Worm (Caenorhabditis elegans) whole organism, L1 larva: ENCODE measurements around the gene W06D11.5.

Experiments used
- C04F5.9 ChIP-seq: sonication (generic microtip); optimal IDR thresholded peaks from 2 replicates; lab custom pipeline; 2016; ENCODE audit warnings: missing genetic modification characterization, missing compliant biosample characterization
- alr-1 ChIP-seq: fragments of 200-800 bp; sonication (Bioruptor generic); optimal IDR thresholded peaks from 2 replicates; lab custom pipeline; 2018; ENCODE audit warnings: borderline replicate concordance, mild to moderate bottlenecking, missing genetic modification characterization, missing compliant biosample characterization
- ama-1 ChIP-seq: fragments of 150-350 bp; optimal IDR thresholded peaks from 2 replicates; lab custom pipeline; 2014
- ceh-63 ChIP-seq: fragments of 200-800 bp; sonication (Bioruptor generic); optimal IDR thresholded peaks from 2 replicates; lab custom pipeline; 2018; ENCODE audit warnings: mild to moderate bottlenecking, missing genetic modification characterization, missing compliant biosample characterization
- ceh-8 ChIP-seq: fragments of 200-800 bp; sonication (Bioruptor generic); optimal IDR thresholded peaks from 2 replicates; lab custom pipeline; 2018; ENCODE audit warnings: mild to moderate bottlenecking, missing genetic modification characterization, moderate library complexity, missing compliant biosample characterization
- ceh-88 ChIP-seq: fragments of 200-800 bp; sonication (Bioruptor generic); IDR thresholded peaks from 2 replicates; pipeline ENCODE4 v1.3.6; 2022; ENCODE audit warnings: missing genetic modification characterization, missing compliant biosample characterization
- ces-1 ChIP-seq: fragments of 150-350 bp; optimal IDR thresholded peaks from 2 replicates; lab custom pipeline; 2014; ENCODE audit warnings: missing biosample characterization, missing genetic modification reagents, missing genetic modification characterization
- dpl-1 ChIP-seq, 3 experiments: fragments of 150-350 bp in 2 of 3; sonication (generic microtip) in 1 of 3; optimal IDR thresholded peaks; 2 replicates each; lab custom pipeline; 2014 to 2017; ENCODE audit warnings: missing biosample characterization in 3 of 3, missing genetic modification characterization in 3 of 3, missing genetic modification reagents in 3 of 3
- egl-13 ChIP-seq: sonication (generic microtip); optimal IDR thresholded peaks from 2 replicates; lab custom pipeline; 2016; ENCODE audit warnings: missing genotype, missing genetic modification reagents, missing genetic modification characterization, missing compliant biosample characterization
- egl-27 ChIP-seq, 2 experiments: fragments of 150-350 bp in 1 of 2; sonication (generic microtip); optimal IDR thresholded peaks; 3 replicates each; lab custom pipeline; 2017 to 2018; ENCODE audit warnings: missing biosample characterization in 2 of 2, missing genetic modification characterization in 2 of 2, missing genetic modification reagents in 2 of 2
- elt-2 ChIP-seq: sonication (generic microtip); optimal IDR thresholded peaks from 2 replicates; lab custom pipeline; 2016; ENCODE audit warnings: missing genetic modification characterization, mild to moderate bottlenecking, inconsistent platforms, missing compliant biosample characterization, missing genetic modification reagents
- ets-5 ChIP-seq: fragments of 200-800 bp; sonication (Bioruptor generic); IDR thresholded peaks from 2 replicates; pipeline ENCODE4 v1.3.6; 2022; ENCODE audit warnings: missing genetic modification characterization, missing compliant biosample characterization
- fkh-10 ChIP-seq: sonication (generic microtip); optimal IDR thresholded peaks from 2 replicates; lab custom pipeline; 2017; ENCODE audit warnings: missing biosample characterization, missing genetic modification reagents, missing genetic modification characterization
- fkh-8 ChIP-seq: sonication (generic microtip); optimal IDR thresholded peaks from 2 replicates; lab custom pipeline; 2016; ENCODE audit warnings: mild to moderate bottlenecking, missing genetic modification characterization, missing compliant biosample characterization
- fos-1 ChIP-seq: fragments of 150-350 bp; optimal IDR thresholded peaks from 2 replicates; lab custom pipeline; 2014; ENCODE audit warnings: missing biosample characterization, missing genetic modification characterization
- grh-1 ChIP-seq: fragments of 200-800 bp; sonication (Bioruptor generic); IDR thresholded peaks from 2 replicates; pipeline ENCODE4 v1.3.6; 2022; ENCODE audit warnings: missing genetic modification reagents, missing genetic modification characterization, missing compliant biosample characterization
- hlh-4 ChIP-seq: sonication (generic microtip); optimal IDR thresholded peaks from 2 replicates; lab custom pipeline; 2016; ENCODE audit warnings: mild to moderate bottlenecking, missing genetic modification characterization, missing compliant biosample characterization
- lin-13 ChIP-seq: fragments of 150-350 bp; optimal IDR thresholded peaks from 2 replicates; lab custom pipeline; 2014; ENCODE audit warnings: missing biosample characterization, missing genetic modification reagents, missing genetic modification characterization
- lin-14 ChIP-seq: fragments of 200-800 bp; sonication (Bioruptor generic); optimal IDR thresholded peaks from 2 replicates; lab custom pipeline; 2018; ENCODE audit warnings: mild to moderate bottlenecking, missing genetic modification characterization, moderate library complexity, missing compliant biosample characterization
- lin-15B ChIP-seq: fragments of 150-350 bp; sonication (generic microtip); optimal IDR thresholded peaks from 3 replicates; lab custom pipeline; 2014; ENCODE audit warnings: missing biosample characterization, missing genetic modification characterization
- lir-3 ChIP-seq: sonication (generic microtip); optimal IDR thresholded peaks from 2 replicates; lab custom pipeline; 2016; ENCODE audit warnings: mild to moderate bottlenecking, missing genetic modification characterization, moderate library complexity, missing compliant biosample characterization; ENCODE audit not compliant: poor library complexity
- mab-9 ChIP-seq: fragments of 200-800 bp; sonication (Bioruptor generic); IDR thresholded peaks from 2 replicates; pipeline ENCODE4 v1.3.6; 2022; ENCODE audit warnings: missing genetic modification reagents, missing genetic modification characterization, missing compliant biosample characterization
- mef-2 ChIP-seq: fragments of 150-350 bp; optimal IDR thresholded peaks from 2 replicates; lab custom pipeline; 2014; ENCODE audit warnings: missing biosample characterization, missing genetic modification characterization
- nhr-12 ChIP-seq: sonication (generic microtip); optimal IDR thresholded peaks from 2 replicates; lab custom pipeline; 2017; ENCODE audit warnings: missing biosample characterization, missing genetic modification characterization
- nhr-19 ChIP-seq: fragments of 200-800 bp; sonication (Bioruptor generic); conservative IDR thresholded peaks from 2 replicates; pipeline ENCODE4 v1.3.6; 2022; ENCODE audit warnings: missing genetic modification characterization, missing compliant biosample characterization
- nhr-28 ChIP-seq: fragments of 150-350 bp; optimal IDR thresholded peaks from 2 replicates; lab custom pipeline; 2014; ENCODE audit warnings: missing biosample characterization, missing genetic modification characterization
- nhr-71 ChIP-seq: sonication (generic microtip); optimal IDR thresholded peaks from 2 replicates; lab custom pipeline; 2016; ENCODE audit warnings: mild to moderate bottlenecking, missing genetic modification characterization, moderate library complexity, missing compliant biosample characterization
- nhr-76 ChIP-seq: sonication (generic microtip); optimal IDR thresholded peaks from 2 replicates; lab custom pipeline; 2017; ENCODE audit warnings: missing biosample characterization, missing genetic modification characterization
- nhr-84 ChIP-seq: sonication (generic microtip); optimal IDR thresholded peaks from 2 replicates; lab custom pipeline; 2017; ENCODE audit warnings: missing biosample characterization, missing genetic modification characterization
- nhr-85 ChIP-seq: sonication (generic microtip); peaks from one replicate; lab custom pipeline; 2016; ENCODE audit warnings: missing genetic modification characterization, inconsistent platforms, missing compliant biosample characterization
- nhr-90 ChIP-seq: sonication (generic microtip); optimal IDR thresholded peaks from 2 replicates; lab custom pipeline; 2016; ENCODE audit warnings: mild to moderate bottlenecking, missing genetic modification characterization, missing compliant biosample characterization; ENCODE audit not compliant: poor library complexity
- pag-3 ChIP-seq: sonication (generic microtip); optimal IDR thresholded peaks from 2 replicates; lab custom pipeline; 2017; ENCODE audit warnings: missing genetic modification characterization, mild to moderate bottlenecking, missing compliant biosample characterization, antibody characterized with exemption, borderline replicate concordance; ENCODE audit not compliant: insufficient read depth
- pax-3 ChIP-seq: fragments of 200-800 bp; sonication (Bioruptor generic); optimal IDR thresholded peaks from 2 replicates; lab custom pipeline; 2018; ENCODE audit warnings: mild to moderate bottlenecking, missing genetic modification characterization, moderate library complexity, missing compliant biosample characterization
- sptf-1 ChIP-seq: fragments of 150-350 bp; optimal IDR thresholded peaks from 2 replicates; lab custom pipeline; 2014; ENCODE audit warnings: missing biosample characterization, missing genetic modification characterization
- tbx-2 ChIP-seq: sonication (generic microtip); optimal IDR thresholded peaks from 2 replicates; lab custom pipeline; 2016; ENCODE audit warnings: missing genetic modification characterization, missing compliant biosample characterization
- unc-86 ChIP-seq: sonication (generic microtip); optimal IDR thresholded peaks from 2 replicates; lab custom pipeline; 2016; ENCODE audit warnings: missing genetic modification characterization, missing compliant biosample characterization
- vab-15 ChIP-seq: sonication (generic microtip); optimal IDR thresholded peaks from 2 replicates; lab custom pipeline; 2017; ENCODE audit warnings: missing genotype, mild to moderate bottlenecking, missing genetic modification characterization, missing compliant biosample characterization
- xbp-1 ChIP-seq: sonication (generic microtip); optimal IDR thresholded peaks from 2 replicates; lab custom pipeline; 2016; ENCODE audit warnings: missing genetic modification characterization, missing compliant biosample characterization
- ztf-11 ChIP-seq, 2 experiments: sonication (generic microtip); optimal IDR thresholded peaks; 2 replicates each; lab custom pipeline; 2016 to 2017; ENCODE audit warnings: missing genetic modification characterization in 2 of 2, missing biosample characterization in 1 of 2, missing compliant biosample characterization in 1 of 2

The W06D11.5 gene

ce11 chrX:12299834-12300233, at the start of gene W06D11.5:
Gene W06D11.5 (plus strand): TSS chrX:12300134.
- no peak for TF ChIP-seq egl-13
- TF ChIP-seq ztf-11 (tag; optimal IDR thresholded peaks at IDR 0.05; lab: Kevin White, UChicago): no peak
- peak; percentile 1 for TF ChIP-seq nhr-85
- TF ChIP-seq dpl-1 (GFP tag; optimal IDR thresholded peaks at IDR 0.05; lab: Kevin White, UChicago): no peak

- no peak for TF ChIP-seq pag-3
- TF ChIP-seq ets-5 (GFP tag; lab: Robert Waterston, UW): no peak
- peak; percentile 59 for TF ChIP-seq fkh-10
- TF ChIP-seq ceh-88 (GFP tag; lab: Robert Waterston, UW): no peak
- no peak for TF ChIP-seq nhr-76 (tag; lab: Kevin White, UChicago)
- peak; percentile 23 for TF ChIP-seq ces-1 (GFP tag; lab: Kevin White, UChicago)
- TF ChIP-seq elt-2 (tag; lab: Kevin White, UChicago): no peak
These were observed 47.7 kb upstream of the W06D11.5 start for ce11 chrX:12252189-12252588.

- TF ChIP-seq pax-3 (tag; lab: Kevin White, UChicago) (no peak), lin-13 (GFP tag; lab: Kevin White, UChicago) (no peak), nhr-85 (no peak), xbp-1 (tag; lab: Kevin White, UChicago) (no peak), ces-1 (GFP tag; lab: Kevin White, UChicago) (no peak), mab-9 (0 out of 2 replicates have a peak, but pooled peaks have one; percentile 43), lin-14 (GFP tag; lab: Kevin White, UChicago) (peak; percentile 65)
- TF ChIP-seq, all 84 proteins: peak for 2
These were observed 43.3 kb upstream of the W06D11.5 start, which contains the start of gene E01G6.2 for ce11 chrX:12256594-12257048. Gene E01G6.2 (plus strand): TSS chrX:12256644.

ce11 chrX:12260381-12260931, 39.5 kb upstream of the W06D11.5 start, which contains the start of gene E01G6.1:
Gene E01G6.1 (plus strand): TSS chrX:12260881.
- TF ChIP-seq ceh-8 (GFP tag; lab: Kevin White, UChicago) (no peak), fkh-8 (no peak), alr-1 (tag; lab: Kevin White, UChicago) (no peak), nhr-90 (no peak), lir-3 (tag; lab: Kevin White, UChicago) (no peak), C04F5.9 (tag; lab: Kevin White, UChicago) (no peak), tbx-2 (tag; lab: Kevin White, UChicago) (no peak), nhr-84 (tag; lab: Kevin White, UChicago) (no peak)

- TF ChIP-seq egl-13 (no peak), grh-1 (no peak), nhr-71 (tag; lab: Kevin White, UChicago) (no peak), ama-1 (lab: Kevin White, UChicago) (no peak), ceh-63 (GFP tag; lab: Kevin White, UChicago) (no peak), unc-86 (no peak)
These were observed 29.1 kb upstream of the W06D11.5 start, which contains the start of gene otpl-8 for ce11 chrX:12270841-12271240. Gene otpl-8 (minus strand): TSS chrX:12270941.

- no peak for TF ChIP-seq fos-1 (tag; lab: Kevin White, UChicago)
- no peak for TF ChIP-seq mef-2
- TF ChIP-seq sptf-1 (tag; lab: Kevin White, UChicago): no peak
- TF ChIP-seq hlh-4 (tag; lab: Kevin White, UChicago): no peak
- TF ChIP-seq nhr-12 (tag; lab: Kevin White, UChicago): no peak
- no peak for TF ChIP-seq nhr-28
- no peak for TF ChIP-seq vab-15 (tag; lab: Kevin White, UChicago)
- no peak for TF ChIP-seq lin-15B
- no peak for TF ChIP-seq ceh-88 (GFP tag; lab: Robert Waterston, UW)
- TF ChIP-seq pag-3: no peak
- TF ChIP-seq nhr-19 (GFP tag; lab: Robert Waterston, UW): no peak
- TF ChIP-seq egl-27 (tag; optimal IDR thresholded peaks at IDR 0.05; lab: Kevin White, UChicago): no peak
These were observed 26.1 kb upstream of the W06D11.5 start, which contains the start of gene H19J13.2 for ce11 chrX:12273870-12274269. Gene H19J13.2 (minus strand): TSS chrX:12273970.
